Worm (Caenorhabditis elegans) whole organism, L4/young adult: ENCODE data around the gene fbxc-47.

Experiments used
- W03F9.2 ChIP-seq: fragments of 150-350 bp; optimal IDR thresholded peaks from 2 replicates; lab custom pipeline; 2014; ENCODE audit warnings: missing biosample characterization, missing genetic modification characterization
- him-1 ChIP-seq: sonication (generic microtip); optimal IDR thresholded peaks from 2 replicates; lab custom pipeline; 2016; ENCODE audit warnings: missing genotype, missing genetic modification reagents, missing genetic modification characterization, missing compliant biosample characterization

ce11 chrIV:3838687-3839086 lies 33.4 kb downstream of the fbxc-47 start:
- TF ChIP-seq W03F9.2 (tag; lab: Kevin White, UChicago) (no peak), him-1 (tag; lab: Kevin White, UChicago) (no peak)
